Fruit fly (Drosophila melanogaster): ENCODE data around the gene CG43391.

Gene CG43391

DNA sequence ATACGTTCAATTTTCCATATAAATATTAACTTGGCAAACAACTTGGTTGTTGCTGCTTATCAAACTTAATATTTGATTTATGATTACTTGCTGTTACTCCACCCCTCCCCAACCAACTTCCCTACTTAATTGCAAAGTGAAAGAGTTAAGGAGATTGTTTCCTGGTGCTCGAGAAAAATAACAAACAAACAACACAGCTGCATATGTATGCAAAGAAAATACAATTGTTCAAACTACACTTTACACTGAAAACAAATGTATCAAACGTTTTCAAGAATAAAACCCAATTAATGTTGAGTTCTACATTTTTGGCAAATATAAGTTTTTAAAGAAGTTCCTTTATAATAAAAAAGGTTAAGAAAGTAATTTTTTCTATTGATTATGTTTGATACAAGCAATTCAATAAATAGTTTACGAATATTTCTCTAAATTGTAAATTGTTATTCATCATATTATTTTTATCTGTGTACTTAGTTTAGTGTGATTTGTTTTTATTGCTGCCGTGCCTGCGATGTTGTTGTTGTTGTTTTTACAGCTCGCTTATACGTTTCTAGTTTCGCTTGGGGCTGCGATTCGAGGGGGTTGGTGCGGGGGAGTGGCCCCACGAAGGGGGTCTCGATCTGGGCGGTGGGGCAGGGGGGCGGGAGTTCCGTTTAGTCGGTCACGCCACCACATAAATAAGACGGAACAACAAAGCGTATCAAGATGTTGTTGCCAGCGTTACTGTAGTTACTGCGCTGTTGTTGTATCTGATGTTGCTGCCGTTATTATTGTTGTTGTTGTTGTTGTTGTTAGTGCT is 25.0 kb downstream of the CG43391 start (continued):
- TF ChIP-seq NC2α (GFP tag; optimal IDR thresholded peaks at IDR 0.05) (peak; percentile 48), mirr (GFP tag; optimal IDR thresholded peaks at IDR 0.05) (peak; percentile 68), CG6175 (GFP tag; IDR thresholded peaks at IDR 0.05) (peak; percentile 80), CG12299 (tag; optimal IDR thresholded peaks at IDR 0.05) (peak; percentile 45), prd (optimal IDR thresholded peaks at IDR 0.05) (no peak), prd (GFP tag; IDR thresholded peaks at IDR 0.05) (peak; percentile 70; the same call in 2 of the 3 replicates), Rfx (GFP tag; IDR thresholded peaks at IDR 0.05) (peak; percentile 46; the same call in 1 of the 2 replicates), CG15011 (GFP tag; optimal IDR thresholded peaks at IDR 0.05) (peak; percentile 50), dpn (GFP tag; optimal IDR thresholded peaks at IDR 0.05) (peak; percentile 44 to 59), grn (GFP tag; optimal IDR thresholded peaks at IDR 0.05) (no peak), pros (GFP tag; optimal IDR thresholded peaks at IDR 0.05) (no peak), corto (GFP tag; optimal IDR thresholded peaks at IDR 0.05) (no peak), Dek (tag; optimal IDR thresholded peaks at IDR 0.05) (peak; percentile 64), otp (GFP tag; IDR thresholded peaks at IDR 0.05) (no peak), CG10959 (GFP tag; IDR thresholded peaks at IDR 0.05) (no peak), row (GFP tag; IDR thresholded peaks at IDR 0.05) (peak; percentile 74), pzg (GFP tag; optimal IDR thresholded peaks at IDR 0.05) (no peak), CG8765 (GFP tag; IDR thresholded peaks at IDR 0.05) (no peak), pho (GFP tag; optimal IDR thresholded peaks at IDR 0.05) (peak; percentile 55), Xbp1 (GFP tag; optimal IDR thresholded peaks at IDR 0.05) (peak; percentile 63), HLH3B (GFP tag; IDR thresholded peaks at IDR 0.05) (peak; percentile 38; the same call in 1 of the 2 replicates), CG17328 (GFP tag; IDR thresholded peaks at IDR 0.05) (peak; percentile 45), CG4282 (GFP tag; optimal IDR thresholded peaks at IDR 0.05) (no peak), H2.0 (GFP tag; IDR thresholded peaks at IDR 0.05) (no peak), Doc2 (GFP tag; IDR thresholded peaks at IDR 0.05) (no peak), tgo (GFP tag; IDR thresholded peaks at IDR 0.05) (peak; percentile 53; the same call in 2 of the 3 replicates), lab (GFP tag; optimal IDR thresholded peaks at IDR 0.05) (peak; percentile 72), crp (GFP tag; optimal IDR thresholded peaks at IDR 0.05) (peak in 1 of 2 experiments; percentile 0), YL-1 (GFP tag; optimal IDR thresholded peaks at IDR 0.05) (no peak), stc (GFP tag; IDR thresholded peaks at IDR 0.05) (peak; percentile 77; the same call in 1 of the 2 replicates), crc (GFP tag; optimal IDR thresholded peaks at IDR 0.05) (no peak), CG4854 (GFP tag; optimal IDR thresholded peaks at IDR 0.05) (peak; percentile 32), Lpt (GFP tag; optimal IDR thresholded peaks at IDR 0.05) (no peak), Oli (tag; optimal IDR thresholded peaks at IDR 0.05) (peak; percentile 77), caup (GFP tag; optimal IDR thresholded peaks at IDR 0.05; ENCODE audit: severe bottlenecking) (peak; percentile 54), Dll (GFP tag; IDR thresholded peaks at IDR 0.05; ENCODE audit: partially characterized antibody) (no peak), gce (GFP tag; IDR thresholded peaks at IDR 0.05) (peak; percentile 26; the same call in 1 of the 3 replicates), gro (GFP tag; optimal IDR thresholded peaks at IDR 0.05) (peak; percentile 46), CG8281 (tag; optimal IDR thresholded peaks at IDR 0.05) (no peak), ci (GFP tag; IDR thresholded peaks at IDR 0.05) (peak; percentile 29; the same call in 2 of the 3 replicates), CG9727 (GFP tag; optimal IDR thresholded peaks at IDR 0.05) (peak; percentile 84), pb (GFP tag; optimal IDR thresholded peaks at IDR 0.05) (no peak), crol (GFP tag; IDR thresholded peaks at IDR 0.05) (peak; percentile 99), CG3281 (GFP tag; optimal IDR thresholded peaks at IDR 0.05) (peak; percentile 69), sim (GFP tag; IDR thresholded peaks at IDR 0.05) (no peak), knrl (GFP tag; IDR thresholded peaks at IDR 0.05; ENCODE audit: partially characterized antibody) (no peak), Trl (optimal IDR thresholded peaks at IDR 0.05) (no peak), Trl (GFP tag; optimal IDR thresholded peaks at IDR 0.05) (peak; percentile 32), Sox100B (GFP tag; optimal IDR thresholded peaks at IDR 0.05) (peak; percentile 79), CkIIα-i1 (GFP tag; IDR thresholded peaks at IDR 0.05) (no peak)
